Fruit fly (Drosophila melanogaster) whole organism, embryonic: Measurements from ENCODE around the gene CG3448.

Experiments
- Atf-2 ChIP-seq: fragments of 200-800 bp; sonication (Bioruptor generic); optimal IDR thresholded peaks from 2 replicates; lab custom pipeline; 2016; ENCODE audit warnings: missing biosample characterization, missing genetic modification characterization
- Atf6 ChIP-seq: fragments of 200-800 bp; sonication (Bioruptor generic); IDR thresholded peaks from 2 replicates; pipeline ENCODE4 v1.3.6; 2022; ENCODE audit warnings: missing biosample characterization, missing genetic modification characterization
- Blimp-1 ChIP-seq: fragments of 200-800 bp; sonication (Bioruptor generic); optimal IDR thresholded peaks from 3 replicates; lab custom pipeline; 2018; ENCODE audit warnings: missing biosample characterization, missing genetic modification characterization, mild to moderate bottlenecking, moderate library complexity, missing genetic modification reagents
- CG10321 ChIP-seq: fragments of 200-800 bp; sonication (Bioruptor generic); IDR thresholded peaks from 2 replicates; pipeline ENCODE4 v1.3.6; 2022; ENCODE audit warnings: missing biosample characterization, missing genetic modification characterization
- CG12104 ChIP-seq: fragments of 200-800 bp; sonication (Bioruptor generic); optimal IDR thresholded peaks from 3 replicates; lab custom pipeline; 2016; ENCODE audit warnings: missing biosample characterization, missing genetic modification characterization
- CG13287 ChIP-seq: fragments of 200-800 bp; sonication (Bioruptor generic); IDR thresholded peaks from 2 replicates; pipeline ENCODE4 v1.3.6; 2022; ENCODE audit warnings: missing biosample characterization, missing genetic modification characterization; ENCODE audit not compliant: partially characterized antibody
- CG14050 ChIP-seq: fragments of 200-800 bp; sonication (Bioruptor generic); IDR thresholded peaks from 3 replicates; pipeline ENCODE4 v1.3.6; 2022; ENCODE audit warnings: missing biosample characterization, missing genetic modification characterization
- CG14965 ChIP-seq: fragments of 200-800 bp; sonication (Bioruptor generic); optimal IDR thresholded peaks from 2 replicates; lab custom pipeline; 2016; ENCODE audit warnings: missing biosample characterization, missing genetic modification characterization, borderline replicate concordance
- CG1602 ChIP-seq: fragments of 200-800 bp; sonication (Bioruptor generic); optimal IDR thresholded peaks from 3 replicates; lab custom pipeline; 2016; ENCODE audit warnings: missing biosample characterization, missing genetic modification characterization
- CG17361 ChIP-seq: fragments of 200-800 bp; sonication (Bioruptor generic); IDR thresholded peaks from 3 replicates; pipeline ENCODE4 v1.3.6; 2022; ENCODE audit warnings: missing biosample characterization, missing genetic modification characterization
- CG2678 ChIP-seq: fragments of 200-800 bp; sonication (Bioruptor generic); optimal IDR thresholded peaks from 3 replicates; lab custom pipeline; 2019; ENCODE audit warnings: missing biosample characterization, mild to moderate bottlenecking, missing genetic modification characterization, moderate library complexity
- CG30403 ChIP-seq: fragments of 200-800 bp; sonication (Bioruptor generic); optimal IDR thresholded peaks from 3 replicates; lab custom pipeline; 2016; ENCODE audit warnings: missing biosample characterization, missing genetic modification characterization
- CG31224 ChIP-seq: fragments of 200-800 bp; sonication (Bioruptor generic); IDR thresholded peaks from 2 replicates; pipeline ENCODE4 v1.3.6; 2022; ENCODE audit warnings: missing biosample characterization, missing genetic modification characterization
- CG4730 ChIP-seq: fragments of 200-800 bp; sonication (Bioruptor generic); IDR thresholded peaks from 2 replicates; pipeline ENCODE4 v1.3.6; 2022; ENCODE audit warnings: missing biosample characterization, missing genetic modification characterization
- CG6683 ChIP-seq: fragments of 200-800 bp; sonication (Bioruptor generic); optimal IDR thresholded peaks from 2 replicates; lab custom pipeline; 2017; ENCODE audit warnings: missing biosample characterization, mild to moderate bottlenecking, missing genetic modification characterization, missing genetic modification reagents
- CG7357 ChIP-seq: fragments of 200-800 bp; sonication (Bioruptor generic); IDR thresholded peaks from 3 replicates; pipeline ENCODE4 v1.3.6; 2022; ENCODE audit warnings: missing biosample characterization, missing genetic modification characterization
- CG8281 ChIP-seq: fragments of 200-800 bp; sonication (Bioruptor generic); optimal IDR thresholded peaks from 2 replicates; lab custom pipeline; 2018; ENCODE audit warnings: missing biosample characterization, mild to moderate bottlenecking, missing genetic modification characterization, moderate library complexity
- CG8765 ChIP-seq: fragments of 200-800 bp; sonication (Bioruptor generic); IDR thresholded peaks from 2 replicates; pipeline ENCODE4 v1.3.6; 2022; ENCODE audit warnings: missing biosample characterization, missing genetic modification characterization
- CG9609 ChIP-seq: fragments of 200-800 bp; sonication (Bioruptor generic); optimal IDR thresholded peaks from 3 replicates; lab custom pipeline; 2016; ENCODE audit warnings: missing biosample characterization, missing genetic modification characterization
- CoRest ChIP-seq: fragments of 200-800 bp; sonication (Bioruptor generic); optimal IDR thresholded peaks from 3 replicates; lab custom pipeline; 2018; ENCODE audit warnings: missing biosample characterization, mild to moderate bottlenecking, missing genetic modification characterization, moderate library complexity
- D ChIP-seq, 2 experiments: fragments of 200-800 bp in 1 of 2; fragments of >200 bp in 1 of 2; sonication (Bioruptor generic) in 1 of 2; optimal IDR thresholded peaks; 2 replicates in 1 of 2; 3 replicates in 1 of 2; lab custom pipeline; 2017; ENCODE audit warnings: mild to moderate bottlenecking in 1 of 2, missing biosample characterization in 1 of 2, missing genetic modification characterization in 1 of 2, missing genetic modification reagents in 1 of 2
- Eip74EF ChIP-seq, 2 experiments: fragments of 200-800 bp in 1 of 2; fragments of >200 bp in 1 of 2; sonication (Bioruptor generic) in 1 of 2; optimal IDR thresholded peaks; 2 replicates each; lab custom pipeline; 2017 to 2019; ENCODE audit warnings: missing biosample characterization in 2 of 2, missing genetic modification characterization in 2 of 2, mild to moderate bottlenecking in 1 of 2, moderate library complexity in 1 of 2
- HHEX ChIP-seq: fragments of 200-800 bp; sonication (Bioruptor generic); optimal IDR thresholded peaks from 3 replicates; lab custom pipeline; 2017; ENCODE audit warnings: missing biosample characterization, mild to moderate bottlenecking, missing genetic modification characterization, missing genetic modification reagents
- HLH4C ChIP-seq: fragments of 200-800 bp; sonication (Bioruptor generic); IDR thresholded peaks from 3 replicates; pipeline ENCODE4 v1.3.6; 2022; ENCODE audit warnings: missing biosample characterization, missing genetic modification characterization; ENCODE audit not compliant: partially characterized antibody
- Neu2 ChIP-seq: fragments of 200-800 bp; sonication (Bioruptor generic); optimal IDR thresholded peaks from 3 replicates; lab custom pipeline; 2016; ENCODE audit warnings: missing biosample characterization, missing genetic modification characterization, borderline replicate concordance
- Sox102F ChIP-seq: fragments of 200-800 bp; sonication (Bioruptor generic); optimal IDR thresholded peaks from 2 replicates; lab custom pipeline; 2018; ENCODE audit warnings: missing biosample characterization, mild to moderate bottlenecking, missing genetic modification characterization, moderate library complexity
- TFAM ChIP-seq: fragments of 200-800 bp; sonication (Bioruptor generic); optimal IDR thresholded peaks from 2 replicates; lab custom pipeline; 2017; ENCODE audit warnings: missing biosample characterization, missing genetic modification characterization, inconsistent platforms
- Tbp ChIP-seq: fragments of >200 bp; optimal IDR thresholded peaks from 2 replicates; lab custom pipeline; 2018; ENCODE audit warnings: missing biosample characterization, missing genetic modification characterization
- Usf ChIP-seq: fragments of 200-800 bp; sonication (Bioruptor generic); optimal IDR thresholded peaks from 2 replicates; lab custom pipeline; 2017; ENCODE audit warnings: missing genotype, missing biosample characterization, missing genetic modification characterization
- ab ChIP-seq: fragments of 200-800 bp; sonication (Bioruptor generic); optimal IDR thresholded peaks from 2 replicates; lab custom pipeline; 2016; ENCODE audit warnings: missing biosample characterization, missing genetic modification characterization
- aop ChIP-seq: fragments of 200-800 bp; sonication (Bioruptor generic); IDR thresholded peaks from 2 replicates; pipeline ENCODE4 v1.3.6; 2022; ENCODE audit warnings: missing biosample characterization, missing genetic modification characterization
- az2 ChIP-seq: fragments of 200-800 bp; sonication (Bioruptor generic); optimal IDR thresholded peaks from 3 replicates; lab custom pipeline; 2016; ENCODE audit warnings: missing biosample characterization, missing genetic modification characterization
- bcd ChIP-seq: fragments of 200-800 bp; sonication (Bioruptor generic); optimal IDR thresholded peaks from 2 replicates; lab custom pipeline; 2017; ENCODE audit warnings: missing biosample characterization, mild to moderate bottlenecking, missing genetic modification characterization
- disco-r ChIP-seq: fragments of 200-800 bp; sonication (Bioruptor generic); optimal IDR thresholded peaks from 2 replicates; lab custom pipeline; 2016; ENCODE audit warnings: missing biosample characterization, missing genetic modification characterization
- fd3F ChIP-seq: fragments of 200-800 bp; sonication (Bioruptor generic); optimal IDR thresholded peaks from 2 replicates; lab custom pipeline; 2018; ENCODE audit warnings: missing biosample characterization, mild to moderate bottlenecking, missing genetic modification characterization, moderate library complexity
- gsb-n ChIP-seq: fragments of 200-800 bp; sonication (Bioruptor generic); optimal IDR thresholded peaks from 3 replicates; lab custom pipeline; 2018; ENCODE audit warnings: missing biosample characterization, mild to moderate bottlenecking, missing genetic modification characterization
- hbn ChIP-seq: fragments of 200-800 bp; sonication (Bioruptor generic); IDR thresholded peaks from 2 replicates; pipeline ENCODE4 v1.3.6; 2022; ENCODE audit warnings: missing biosample characterization, missing genetic modification characterization; ENCODE audit not compliant: partially characterized antibody
- jing ChIP-seq: fragments of 200-800 bp; sonication (Bioruptor generic); optimal IDR thresholded peaks from 2 replicates; lab custom pipeline; 2018; ENCODE audit warnings: missing biosample characterization, mild to moderate bottlenecking, missing genetic modification characterization
- kah ChIP-seq: fragments of 200-800 bp; sonication (Bioruptor generic); optimal IDR thresholded peaks from 2 replicates; lab custom pipeline; 2018; ENCODE audit warnings: missing biosample characterization, mild to moderate bottlenecking, missing genetic modification characterization
- peb ChIP-seq: fragments of 200-800 bp; sonication (Bioruptor generic); IDR thresholded peaks from 2 replicates; pipeline ENCODE4 v1.3.6; 2022; ENCODE audit warnings: missing biosample characterization, missing genetic modification characterization
- phol ChIP-seq: fragments of 200-800 bp; sonication (Bioruptor generic); optimal IDR thresholded peaks from 3 replicates; lab custom pipeline; 2018; ENCODE audit warnings: missing biosample characterization, mild to moderate bottlenecking, missing genetic modification characterization, moderate library complexity
- pnt ChIP-seq: fragments of 200-800 bp; sonication (Bioruptor generic); optimal IDR thresholded peaks from 3 replicates; lab custom pipeline; 2016; ENCODE audit warnings: missing biosample characterization, missing genetic modification characterization
- prd ChIP-seq, 3 experiments: fragments of >200 bp in 2 of 3; fragments of 200-800 bp in 1 of 3; sonication (Bioruptor generic) in 1 of 3; optimal IDR thresholded peaks in 2 of 3; IDR thresholded peaks in 1 of 3; 2 replicates in 2 of 3; 3 replicates in 1 of 3; pipeline versions ENCODE4 v1.3.6 to Lab custom; 2017 to 2022; ENCODE audit warnings: missing biosample characterization in 1 of 3, missing genetic modification characterization in 1 of 3
- slbo ChIP-seq: fragments of 200-800 bp; sonication (Bioruptor generic); IDR thresholded peaks from 2 replicates; pipeline ENCODE4 v1.3.6; 2022; ENCODE audit warnings: missing biosample characterization, missing genetic modification characterization
- sr ChIP-seq: fragments of 200-800 bp; sonication (Bioruptor generic); IDR thresholded peaks from 3 replicates; pipeline ENCODE4 v1.3.6; 2022; ENCODE audit warnings: missing biosample characterization, missing genetic modification characterization
- ssp ChIP-seq: fragments of 200-800 bp; sonication (Bioruptor generic); IDR thresholded peaks from 2 replicates; pipeline ENCODE4 v1.3.6; 2022; ENCODE audit warnings: missing biosample characterization, missing genetic modification characterization
- unpg ChIP-seq: fragments of 200-800 bp; sonication (Bioruptor generic); optimal IDR thresholded peaks from 3 replicates; lab custom pipeline; 2018; ENCODE audit warnings: missing biosample characterization, mild to moderate bottlenecking, missing genetic modification characterization, moderate library complexity
- zfh2 ChIP-seq: fragments of 200-800 bp; sonication (Bioruptor generic); optimal IDR thresholded peaks from 2 replicates; lab custom pipeline; 2016; ENCODE audit warnings: missing biosample characterization, missing genetic modification characterization

The CG3448 gene

DNA sequence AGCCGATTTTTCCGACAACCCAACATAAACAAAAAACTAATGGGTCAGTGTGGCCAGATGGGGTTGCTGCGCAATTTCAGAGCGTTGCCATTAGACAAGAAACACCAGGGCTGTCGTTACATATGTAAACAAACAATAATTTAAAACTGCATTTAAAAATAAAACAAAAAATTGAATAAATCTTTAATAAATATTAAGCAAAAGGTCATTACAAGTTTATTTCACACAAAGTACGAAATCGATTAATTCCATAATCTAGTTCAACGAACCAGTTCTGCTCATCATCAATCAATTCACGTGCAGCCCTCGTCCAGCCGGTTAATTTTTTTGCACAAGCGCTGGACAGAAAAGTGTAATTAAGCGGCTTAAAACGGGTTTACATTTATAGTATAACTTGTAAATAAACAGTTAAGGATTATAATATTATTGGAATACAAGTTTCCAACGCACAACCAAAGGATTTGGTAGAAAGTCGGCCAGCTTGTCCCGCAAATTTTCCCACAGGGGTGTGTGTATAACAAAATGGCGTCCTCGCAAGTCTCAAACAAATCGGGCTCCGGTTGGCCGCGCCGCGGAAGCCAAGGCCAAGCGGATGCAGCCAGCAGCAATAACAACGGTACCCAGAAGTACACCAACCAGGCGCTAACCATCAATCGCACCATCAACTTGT lies 40.5 kb downstream of the CG3448 start, which contains the start of the genes CG4022 and Cpsf5 (continued):
- TF ChIP-seq CG14965 (GFP tag; lab: Kevin White, UChicago) = no peak
- no peak for TF ChIP-seq hbn
- TF ChIP-seq CG31224 = peak; percentile 57
- peak; percentile 12 for TF ChIP-seq jing (GFP tag; lab: Kevin White, UChicago)
- peak; percentile 87 for TF ChIP-seq unpg (GFP tag; lab: Kevin White, UChicago)
- peak; percentile 32 for TF ChIP-seq Usf (GFP tag; lab: Kevin White, UChicago)
- peak; percentile 85 for TF ChIP-seq az2
- TF ChIP-seq pnt = peak; percentile 51
- peak; percentile 85 for TF ChIP-seq CG2678 (tag; lab: Kevin White, UChicago)
- TF ChIP-seq HHEX (GFP tag; lab: Kevin White, UChicago) = peak; percentile 69
- peak; percentile 82 for TF ChIP-seq Sox102F
- no peak for TF ChIP-seq Atf-2 (GFP tag; lab: Kevin White, UChicago)
- peak; percentile 90 for TF ChIP-seq CG30403
- TF ChIP-seq peb (GFP tag; lab: Robert Waterston, UW) = peak; percentile 73
- TF ChIP-seq Blimp-1 (GFP tag; lab: Kevin White, UChicago) = peak; percentile 79
- TF ChIP-seq CG14050 = peak; percentile 74
- peak; percentile 84 for TF ChIP-seq gsb-n (tag; lab: Kevin White, UChicago)
- TF ChIP-seq Atf6 (GFP tag; lab: Robert Waterston, UW) = peak; percentile 85
- TF ChIP-seq zfh2 (GFP tag; lab: Kevin White, UChicago) = peak; percentile 72
- TF ChIP-seq D (optimal IDR thresholded peaks at IDR 0.05; lab: Kevin White, UChicago) = no peak
- TF ChIP-seq D (GFP tag; optimal IDR thresholded peaks at IDR 0.05; lab: Kevin White, UChicago) = peak; percentile 75
- TF ChIP-seq CG9609 (GFP tag; lab: Kevin White, UChicago) = peak; percentile 50
- TF ChIP-seq Tbp (GFP tag; lab: Kevin White, UChicago) = no peak
- no peak for TF ChIP-seq disco-r (GFP tag; lab: Kevin White, UChicago)
- peak in 1 of 2 experiments; percentile 36 for TF ChIP-seq Eip74EF (GFP tag; optimal IDR thresholded peaks at IDR 0.05; lab: Kevin White, UChicago)
- peak; percentile 45 for TF ChIP-seq ab (GFP tag; lab: Kevin White, UChicago)
- peak; percentile 41; the same call in 1 of the 3 replicates for TF ChIP-seq HLH4C
- TF ChIP-seq ssp (GFP tag; lab: Robert Waterston, UW) = peak; percentile 70
- TF ChIP-seq CG8765 (GFP tag; lab: Robert Waterston, UW) = peak; percentile 66; the same call in 1 of the 2 replicates
- peak; percentile 85 for TF ChIP-seq CG12104 (GFP tag; lab: Kevin White, UChicago)
- peak; percentile 87 for TF ChIP-seq fd3F (GFP tag; lab: Kevin White, UChicago)
- TF ChIP-seq TFAM = no peak
- peak; percentile 62 for TF ChIP-seq CG4730 (GFP tag; lab: Robert Waterston, UW)
- peak; percentile 90 for TF ChIP-seq slbo (GFP tag; lab: Robert Waterston, UW)
- TF ChIP-seq CG13287 (GFP tag; lab: Robert Waterston, UW) = peak; percentile 68
- TF ChIP-seq CG1602 (GFP tag; lab: Kevin White, UChicago) = peak; percentile 73
- 0 out of 3 replicates have a peak, but pooled peaks have one; percentile 55 for TF ChIP-seq CG7357 (GFP tag; lab: Robert Waterston, UW)
- peak; percentile 73 for TF ChIP-seq bcd
- TF ChIP-seq CG8281 = peak; percentile 36
- TF ChIP-seq CG10321 (GFP tag; lab: Robert Waterston, UW) = peak; percentile 40; the same call in 1 of the 2 replicates
- peak; percentile 94 for TF ChIP-seq phol (tag; lab: Kevin White, UChicago)
- no peak for TF ChIP-seq Neu2 (GFP tag; lab: Kevin White, UChicago)
- TF ChIP-seq CG6683 (GFP tag; lab: Kevin White, UChicago) = peak; percentile 53
- peak; percentile 22 for TF ChIP-seq kah (GFP tag; lab: Kevin White, UChicago)
- TF ChIP-seq prd (optimal IDR thresholded peaks at IDR 0.05; lab: Kevin White, UChicago) = no peak
- peak; percentile 84 for TF ChIP-seq prd (GFP tag; IDR thresholded peaks at IDR 0.05; lab: Robert Waterston, UW)
- no peak for TF ChIP-seq aop (GFP tag; lab: Robert Waterston, UW)
- peak; percentile 82 for TF ChIP-seq CG17361 (GFP tag; lab: Robert Waterston, UW)
- TF ChIP-seq CoRest = peak; percentile 91
- 0 out of 3 replicates have a peak, but pooled peaks have one; percentile 17 for TF ChIP-seq sr (GFP tag; lab: Robert Waterston, UW)
